Worm (Caenorhabditis elegans): ENCODE measurements around the gene Y39A3A.4.
A peak's percentile ranks its signal among the peaks of the same experiment; 100 is the strongest.

The Y39A3A.4 gene

DNA sequence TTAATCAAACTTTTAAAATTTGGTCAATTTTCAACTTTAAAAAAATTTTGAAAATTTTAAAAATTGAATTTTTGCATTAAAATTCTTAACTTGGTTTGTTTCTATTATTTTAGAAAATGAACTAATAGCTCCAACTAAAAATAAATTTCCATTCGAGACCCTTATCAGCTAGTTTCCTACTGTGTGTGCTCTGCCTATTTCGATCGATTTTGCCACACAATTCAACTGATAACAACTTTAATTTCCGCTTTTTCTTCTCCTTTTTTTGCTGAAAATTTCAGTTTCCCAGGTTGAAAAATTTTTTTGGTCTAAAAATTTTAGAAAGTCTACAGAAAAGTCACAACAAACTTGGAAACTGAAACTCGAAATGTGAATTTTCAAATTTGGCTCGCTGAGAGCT, 15.0 kb upstream of the Y39A3A.4 start:
- TF ChIP-seq nhr-76 (tag; optimal IDR thresholded peaks at IDR 0.05) = no peak
- no peak for TF ChIP-seq ceh-62 (tag; optimal IDR thresholded peaks at IDR 0.05)
- no peak for TF ChIP-seq lin-15B (tag; optimal IDR thresholded peaks at IDR 0.05)
- TF ChIP-seq nhr-28 (tag; optimal IDR thresholded peaks at IDR 0.05) = peak; percentile 65
- no peak for TF ChIP-seq daf-16 (GFP tag; optimal IDR thresholded peaks at IDR 0.05)
- TF ChIP-seq daf-16 (tag; optimal IDR thresholded peaks at IDR 0.05) = peak; percentile 54
- TF ChIP-seq dmd-6 (GFP tag; IDR thresholded peaks at IDR 0.05) = peak; percentile 6; the same call in 1 of the 2 replicates
- TF ChIP-seq dve-1 (tag; optimal IDR thresholded peaks at IDR 0.05; ENCODE audit: insufficient read depth) = peak; percentile 20
- peak; percentile 64 for TF ChIP-seq pqm-1 (tag; optimal IDR thresholded peaks at IDR 0.05)
- TF ChIP-seq unc-62 (GFP tag; optimal IDR thresholded peaks at IDR 0.05 in 1 of 2) = peak in 1 of 2 experiments; percentile 57
- no peak for TF ChIP-seq unc-62 (tag; optimal IDR thresholded peaks at IDR 0.05)

DNA sequence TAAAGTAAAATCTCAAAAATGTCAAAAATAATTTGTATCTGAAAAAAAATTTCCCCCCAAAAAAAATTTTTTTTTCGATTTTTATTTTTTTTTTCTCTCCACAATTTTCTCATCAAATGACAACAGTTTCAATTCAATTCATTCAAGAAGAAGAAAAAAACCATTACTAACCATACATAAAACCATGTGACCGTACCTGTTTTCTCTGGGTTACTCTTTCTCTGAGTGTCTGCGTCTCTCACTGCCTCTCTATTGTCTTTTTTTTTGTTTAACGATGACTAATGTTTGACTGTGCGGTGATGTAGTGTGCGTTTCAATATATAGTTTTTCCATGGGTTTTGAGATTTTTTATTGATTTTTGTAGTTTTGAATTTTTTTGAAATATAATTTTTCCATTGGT, 14.3 kb upstream of the Y39A3A.4 start:
- TF ChIP-seq F10B5.3 (tag; optimal IDR thresholded peaks at IDR 0.05) = no peak
- peak in 1 of 2 experiments; percentile 17 for TF ChIP-seq hif-1 (tag; optimal IDR thresholded peaks at IDR 0.05)
- no peak for TF ChIP-seq daf-8 (GFP tag; IDR thresholded peaks at IDR 0.05)
- TF ChIP-seq zag-1 (tag; optimal IDR thresholded peaks at IDR 0.05) = no peak
- TF ChIP-seq nhr-76 (tag; optimal IDR thresholded peaks at IDR 0.05) = peak; percentile 39
- peak; percentile 81 for TF ChIP-seq nhr-6 (tag; optimal IDR thresholded peaks at IDR 0.05)
- no peak for TF ChIP-seq gei-8 (GFP tag; optimal IDR thresholded peaks at IDR 0.05)
- no peak for TF ChIP-seq D1046.2 (GFP tag; IDR thresholded peaks at IDR 0.05)
- no peak for TF ChIP-seq nhr-41 (GFP tag; IDR thresholded peaks at IDR 0.05)
- no peak for TF ChIP-seq snpc-4 (tag; optimal IDR thresholded peaks at IDR 0.05)
- TF ChIP-seq aha-1 (tag) = peak; percentile 2
- peak; percentile 71 for TF ChIP-seq lin-13 (GFP tag; optimal IDR thresholded peaks at IDR 0.05)
- no peak for TF ChIP-seq ceh-82 (tag; optimal IDR thresholded peaks at IDR 0.05)
- peak in 1 of 2 experiments; percentile 66 for TF ChIP-seq mdl-1 (tag; optimal IDR thresholded peaks at IDR 0.05)
- peak; percentile 43 for TF ChIP-seq hmg-1.1 (GFP tag; IDR thresholded peaks at IDR 0.05)
- peak; percentile 83 for TF ChIP-seq mep-1 (tag; optimal IDR thresholded peaks at IDR 0.05)
- TF ChIP-seq hlh-30 (tag; optimal IDR thresholded peaks at IDR 0.05; ENCODE audit: insufficient read depth) = peak; percentile 89
- TF ChIP-seq lin-38 (GFP tag; IDR thresholded peaks at IDR 0.05) = peak; percentile 36
- peak; percentile 72 for TF ChIP-seq duxl-1 (tag; optimal IDR thresholded peaks at IDR 0.05; ENCODE audit: poor library complexity)
- TF ChIP-seq dmd-6 (GFP tag; IDR thresholded peaks at IDR 0.05) = peak; percentile 66
- no peak for TF ChIP-seq nhr-48 (tag; optimal IDR thresholded peaks at IDR 0.05)
- no peak for TF ChIP-seq pha-4 (GFP tag; IDR thresholded peaks at IDR 0.05)
- peak; percentile 94 for TF ChIP-seq pha-4 (tag; optimal IDR thresholded peaks at IDR 0.05)
- TF ChIP-seq ceh-28 (tag; optimal IDR thresholded peaks at IDR 0.05) = no peak
- peak; percentile 68 for TF ChIP-seq mes-2 (tag; optimal IDR thresholded peaks at IDR 0.05; ENCODE audit: poor library complexity, severe bottlenecking)
- TF ChIP-seq pqm-1 (tag; optimal IDR thresholded peaks at IDR 0.05) = no peak
- TF ChIP-seq hlh-11 (tag; optimal IDR thresholded peaks at IDR 0.05) = peak; percentile 77
- peak; percentile 93 for TF ChIP-seq nhr-28 (tag; optimal IDR thresholded peaks at IDR 0.05)
- TF ChIP-seq arid-1 (GFP tag; conservative IDR thresholded peaks at IDR 0.05) = no peak
- TF ChIP-seq nhr-77 (tag; optimal IDR thresholded peaks at IDR 0.05) = peak; percentile 42
- no peak for TF ChIP-seq ceh-32 (tag; optimal IDR thresholded peaks at IDR 0.05; ENCODE audit: poor library complexity)
- TF ChIP-seq unc-39 (tag; optimal IDR thresholded peaks at IDR 0.05) = no peak
- TF ChIP-seq R02D3.7 (tag; optimal IDR thresholded peaks at IDR 0.05) = no peak
- TF ChIP-seq daf-16 (GFP tag; optimal IDR thresholded peaks at IDR 0.05) = no peak
- peak; percentile 89 for TF ChIP-seq daf-16 (tag; optimal IDR thresholded peaks at IDR 0.05)
- TF ChIP-seq lsy-2 (tag; optimal IDR thresholded peaks at IDR 0.05) = peak in 1 of 2 experiments; percentile 83
- no peak for TF ChIP-seq ces-1 (GFP tag; optimal IDR thresholded peaks at IDR 0.05)
- no peak for TF ChIP-seq ceh-20 (GFP tag; IDR thresholded peaks at IDR 0.05)
- no peak for TF ChIP-seq nhr-11 (tag; optimal IDR thresholded peaks at IDR 0.05)
- TF ChIP-seq nhr-25 (tag; optimal IDR thresholded peaks at IDR 0.05; ENCODE audit: borderline replicate concordance, insufficient read depth) = peak; percentile 3
- no peak for TF ChIP-seq Y5F2A.4 (GFP tag; optimal IDR thresholded peaks at IDR 0.05)
- no peak for TF ChIP-seq sdz-12 (GFP tag; optimal IDR thresholded peaks at IDR 0.05)
- peak; percentile 96 for TF ChIP-seq dve-1 (tag; optimal IDR thresholded peaks at IDR 0.05; ENCODE audit: insufficient read depth)
- peak; percentile 19; the same call in 1 of the 2 replicates for TF ChIP-seq php-3 (GFP tag; IDR thresholded peaks at IDR 0.05)
- TF ChIP-seq skn-1 (tag; optimal IDR thresholded peaks at IDR 0.05) = no peak

All from whole organism, L4 larva.